Fruit fly (Drosophila melanogaster): ENCODE measurements around the gene RpS21.
A peak's percentile ranks its signal among the peaks of the same experiment; 100 is the strongest.

Gene RpS21

dm6 chr2L:2897024-2897549 is 41.2 kb downstream of the RpS21 start (continued):
- peak; percentile 32 for TF ChIP-seq CG3281 (GFP tag; optimal IDR thresholded peaks at IDR 0.05)
- peak; percentile 90 for TF ChIP-seq vvl (GFP tag; IDR thresholded peaks at IDR 0.05)
- peak; percentile 90 for TF ChIP-seq Hsf (GFP tag; optimal IDR thresholded peaks at IDR 0.05)
- TF ChIP-seq crp (GFP tag; optimal IDR thresholded peaks at IDR 0.05), result peak in 1 of 2 experiments; percentile 21
- TF ChIP-seq Taf1 (GFP tag; IDR thresholded peaks at IDR 0.05), result no peak
- no peak for TF ChIP-seq CG30020 (tag; optimal IDR thresholded peaks at IDR 0.05)
- TF ChIP-seq Stat92E (GFP tag; optimal IDR thresholded peaks at IDR 0.05), result no peak
- peak; percentile 96 for TF ChIP-seq Med (GFP tag)
- peak; percentile 66 for TF ChIP-seq CG33213 (GFP tag; optimal IDR thresholded peaks at IDR 0.05)
- peak; percentile 85 for TF ChIP-seq slou (GFP tag; optimal IDR thresholded peaks at IDR 0.05)
- TF ChIP-seq bigmax (GFP tag; optimal IDR thresholded peaks at IDR 0.05), result peak; percentile 8
- TF ChIP-seq Spps (tag; optimal IDR thresholded peaks at IDR 0.05), result peak; percentile 7
- peak; percentile 22 for TF ChIP-seq Hmx (GFP tag; optimal IDR thresholded peaks at IDR 0.05)
- TF ChIP-seq Sin3A (optimal IDR thresholded peaks at IDR 0.05), result no peak
- TF ChIP-seq pho (GFP tag; optimal IDR thresholded peaks at IDR 0.05), result peak; percentile 56
- peak; percentile 28 for TF ChIP-seq nau (GFP tag; optimal IDR thresholded peaks at IDR 0.05)
- TF ChIP-seq sob (GFP tag; IDR thresholded peaks at IDR 0.05), result peak; percentile 80
- TF ChIP-seq ftz-f1 (GFP tag; optimal IDR thresholded peaks at IDR 0.05), result no peak
- TF ChIP-seq CG33557 (GFP tag; optimal IDR thresholded peaks at IDR 0.05), result peak; percentile 39
- TF ChIP-seq Xrp1 (GFP tag; IDR thresholded peaks at IDR 0.05), result peak; percentile 92
- no peak for TF ChIP-seq fru (optimal IDR thresholded peaks at IDR 0.05)
- TF ChIP-seq insv (GFP tag; optimal IDR thresholded peaks at IDR 0.05), result no peak
- TF ChIP-seq Dref (GFP tag; IDR thresholded peaks at IDR 0.05), result no peak
- TF ChIP-seq gsb-n (tag; optimal IDR thresholded peaks at IDR 0.05), result peak; percentile 62
- peak; percentile 19 for TF ChIP-seq MTF-1 (GFP tag; optimal IDR thresholded peaks at IDR 0.05; ENCODE audit: borderline replicate concordance)
- peak; percentile 20 for TF ChIP-seq CG10274 (GFP tag; optimal IDR thresholded peaks at IDR 0.05)
- peak; percentile 72 for TF ChIP-seq peb (GFP tag; IDR thresholded peaks at IDR 0.05)
- TF ChIP-seq Bdp1 (GFP tag; optimal IDR thresholded peaks at IDR 0.05), result peak; percentile 81
- peak in 1 of 2 experiments; percentile 95 for TF ChIP-seq eve (GFP tag; optimal IDR thresholded peaks at IDR 0.05)
- no peak for TF ChIP-seq corto (GFP tag; optimal IDR thresholded peaks at IDR 0.05)
- peak; percentile 74; the same call in 1 of the 2 replicates for TF ChIP-seq sens-2 (GFP tag; IDR thresholded peaks at IDR 0.05)
- TF ChIP-seq D (optimal IDR thresholded peaks at IDR 0.05), result no peak
- peak; percentile 74 for TF ChIP-seq D (GFP tag; optimal IDR thresholded peaks at IDR 0.05)
- peak; percentile 70 for TF ChIP-seq Bteb2 (GFP tag; optimal IDR thresholded peaks at IDR 0.05)
- TF ChIP-seq lilli (GFP tag; optimal IDR thresholded peaks at IDR 0.05), result peak; percentile 96
- TF ChIP-seq CTCF (GFP tag; optimal IDR thresholded peaks at IDR 0.05), result peak; percentile 25
- peak; percentile 79 for TF ChIP-seq ewg (GFP tag; optimal IDR thresholded peaks at IDR 0.05)
- peak; percentile 80 for TF ChIP-seq CG12236 (GFP tag; optimal IDR thresholded peaks at IDR 0.05)
- no peak for TF ChIP-seq CG13296 (GFP tag; optimal IDR thresholded peaks at IDR 0.05)
- peak; percentile 79 for TF ChIP-seq Hmr (GFP tag; optimal IDR thresholded peaks at IDR 0.05)
- peak; percentile 85 for TF ChIP-seq gcm2 (GFP tag; optimal IDR thresholded peaks at IDR 0.05)
- TF ChIP-seq CG30431 (GFP tag; optimal IDR thresholded peaks at IDR 0.05), result peak; percentile 86
- peak; percentile 72 for TF ChIP-seq CG18476 (GFP tag; optimal IDR thresholded peaks at IDR 0.05)
- peak; percentile 62 for TF ChIP-seq fd64A (GFP tag; optimal IDR thresholded peaks at IDR 0.05)
- peak; percentile 70 for TF ChIP-seq Blimp-1 (GFP tag; optimal IDR thresholded peaks at IDR 0.05)
- TF ChIP-seq lmd (GFP tag; IDR thresholded peaks at IDR 0.05), result peak; percentile 86
- TF ChIP-seq nom (GFP tag; optimal IDR thresholded peaks at IDR 0.05), result no peak
- no peak for TF ChIP-seq Scr (GFP tag; IDR thresholded peaks at IDR 0.05; ENCODE audit: partially characterized antibody)
- no peak for TF ChIP-seq z (GFP tag; IDR thresholded peaks at IDR 0.05)
- peak; percentile 28 for TF ChIP-seq CG10147 (GFP tag; optimal IDR thresholded peaks at IDR 0.05)
- TF ChIP-seq CG7987 (GFP tag; optimal IDR thresholded peaks at IDR 0.05), result peak; percentile 30
- TF ChIP-seq CG1602 (GFP tag; optimal IDR thresholded peaks at IDR 0.05), result peak; percentile 86

Data from whole organism, embryonic.